Fruit fly (Drosophila melanogaster) whole organism, embryonic: ENCODE measurements around the gene CG10431.
A peak's percentile ranks its signal among the peaks of the same experiment; 100 is the strongest.

Source experiments
- Asciz ChIP-seq: fragments of 200-800 bp; sonication (Bioruptor generic); optimal IDR thresholded peaks from 2 replicates; lab custom pipeline; 2017; ENCODE audit warnings: missing biosample characterization, mild to moderate bottlenecking, missing genetic modification characterization, missing genetic modification reagents
- CG10209 ChIP-seq: fragments of 200-800 bp; sonication (Bioruptor generic); optimal IDR thresholded peaks from 3 replicates; lab custom pipeline; 2017; ENCODE audit warnings: missing biosample characterization, mild to moderate bottlenecking, missing genetic modification characterization, missing genetic modification reagents
- CG10979 ChIP-seq: fragments of 200-800 bp; sonication (Bioruptor generic); optimal IDR thresholded peaks from 2 replicates; lab custom pipeline; 2018; ENCODE audit warnings: missing biosample characterization, mild to moderate bottlenecking, missing genetic modification characterization, moderate library complexity
- CG11696 ChIP-seq: fragments of 200-800 bp; sonication (Bioruptor generic); IDR thresholded peaks from 2 replicates; pipeline ENCODE4 v1.3.6; 2022; ENCODE audit warnings: missing biosample characterization, missing genetic modification characterization
- CG13424 ChIP-seq: fragments of 200-800 bp; sonication (Bioruptor generic); optimal IDR thresholded peaks from 2 replicates; lab custom pipeline; 2019; ENCODE audit warnings: missing biosample characterization, mild to moderate bottlenecking, missing genetic modification characterization, moderate library complexity
- CG14710 ChIP-seq: fragments of 200-800 bp; sonication (Bioruptor generic); optimal IDR thresholded peaks from 3 replicates; lab custom pipeline; 2019; ENCODE audit warnings: missing biosample characterization, mild to moderate bottlenecking, missing genetic modification characterization, moderate library complexity
- CG14965 ChIP-seq: fragments of 200-800 bp; sonication (Bioruptor generic); optimal IDR thresholded peaks from 2 replicates; lab custom pipeline; 2016; ENCODE audit warnings: missing biosample characterization, missing genetic modification characterization, borderline replicate concordance
- CG15269 ChIP-seq: fragments of 200-800 bp; sonication (Bioruptor generic); optimal IDR thresholded peaks from 2 replicates; lab custom pipeline; 2018; ENCODE audit warnings: missing biosample characterization, mild to moderate bottlenecking, missing genetic modification characterization, moderate library complexity
- CG33557 ChIP-seq: fragments of 200-800 bp; sonication (Bioruptor generic); optimal IDR thresholded peaks from 2 replicates; lab custom pipeline; 2019; ENCODE audit warnings: missing biosample characterization, mild to moderate bottlenecking, missing genetic modification characterization, moderate library complexity
- CG4424 ChIP-seq: fragments of 200-800 bp; sonication (Bioruptor generic); optimal IDR thresholded peaks from 3 replicates; lab custom pipeline; 2016; ENCODE audit warnings: missing biosample characterization, missing genetic modification characterization
- CG6813 ChIP-seq: fragments of 200-800 bp; sonication (Bioruptor generic); optimal IDR thresholded peaks from 2 replicates; lab custom pipeline; 2017; ENCODE audit warnings: missing biosample characterization, missing genetic modification characterization, mild to moderate bottlenecking, moderate library complexity, missing genetic modification reagents
- CG7556 ChIP-seq: fragments of 200-800 bp; sonication (Bioruptor generic); optimal IDR thresholded peaks from 2 replicates; lab custom pipeline; 2017; ENCODE audit warnings: missing biosample characterization, mild to moderate bottlenecking, missing genetic modification characterization
- CG7987 ChIP-seq: fragments of 200-800 bp; sonication (Bioruptor generic); optimal IDR thresholded peaks from 2 replicates; lab custom pipeline; 2018; ENCODE audit warnings: missing biosample characterization, mild to moderate bottlenecking, missing genetic modification characterization, moderate library complexity
- CG9817 ChIP-seq: fragments of 200-800 bp; sonication (Bioruptor generic); optimal IDR thresholded peaks from 2 replicates; lab custom pipeline; 2018; ENCODE audit warnings: missing biosample characterization, mild to moderate bottlenecking, missing genetic modification characterization, moderate library complexity
- Drgx ChIP-seq: fragments of 200-800 bp; sonication (Bioruptor generic); IDR thresholded peaks from 2 replicates; pipeline ENCODE4 v1.3.6; 2022; ENCODE audit warnings: missing biosample characterization, missing genetic modification characterization
- Hr3 ChIP-seq: fragments of 200-800 bp; sonication (Bioruptor generic); optimal IDR thresholded peaks from 3 replicates; lab custom pipeline; 2016; ENCODE audit warnings: missing biosample characterization, missing genetic modification characterization
- Hr51 ChIP-seq, 2 experiments: fragments of 200-800 bp; sonication (Bioruptor generic); optimal IDR thresholded peaks; 2 replicates in 1 of 2; 3 replicates in 1 of 2; lab custom pipeline; 2016 to 2018; ENCODE audit warnings: missing biosample characterization in 2 of 2, missing genetic modification characterization in 2 of 2, mild to moderate bottlenecking in 1 of 2, moderate library complexity in 1 of 2
- Nf-YB ChIP-seq: fragments of 200-800 bp; sonication (Bioruptor generic); optimal IDR thresholded peaks from 3 replicates; lab custom pipeline; 2019; ENCODE audit warnings: missing biosample characterization, mild to moderate bottlenecking, missing genetic modification characterization, moderate library complexity
- Oli ChIP-seq: fragments of 200-800 bp; sonication (Bioruptor generic); optimal IDR thresholded peaks from 2 replicates; lab custom pipeline; 2018; ENCODE audit warnings: missing biosample characterization, mild to moderate bottlenecking, missing genetic modification characterization, moderate library complexity
- Scr ChIP-seq: fragments of 200-800 bp; sonication (Bioruptor generic); IDR thresholded peaks from 2 replicates; pipeline ENCODE4 v1.3.6; 2022; ENCODE audit warnings: missing biosample characterization, missing genetic modification characterization; ENCODE audit not compliant: partially characterized antibody
- Six4 ChIP-seq: fragments of 200-800 bp; sonication (Bioruptor generic); optimal IDR thresholded peaks from 2 replicates; lab custom pipeline; 2016; ENCODE audit warnings: missing biosample characterization, missing genetic modification characterization
- Spps ChIP-seq: fragments of 200-800 bp; sonication (Bioruptor generic); optimal IDR thresholded peaks from 2 replicates; lab custom pipeline; 2018; ENCODE audit warnings: missing biosample characterization, mild to moderate bottlenecking, missing genetic modification characterization
- Ssrp ChIP-seq: fragments of 200-800 bp; sonication (Bioruptor generic); optimal IDR thresholded peaks from 2 replicates; lab custom pipeline; 2018; ENCODE audit warnings: missing biosample characterization, mild to moderate bottlenecking, missing genetic modification characterization, moderate library complexity
- Taf1 ChIP-seq: fragments of 200-800 bp; sonication (Bioruptor generic); IDR thresholded peaks from 2 replicates; pipeline ENCODE4 v1.3.6; 2022; ENCODE audit warnings: missing biosample characterization, missing genetic modification characterization
- Vsx1 ChIP-seq: fragments of 200-800 bp; sonication (Bioruptor generic); optimal IDR thresholded peaks from 2 replicates; lab custom pipeline; 2017; ENCODE audit warnings: missing biosample characterization, mild to moderate bottlenecking, missing genetic modification characterization, missing genetic modification reagents
- Xrp1 ChIP-seq: fragments of 200-800 bp; sonication (Bioruptor generic); IDR thresholded peaks from 2 replicates; pipeline ENCODE4 v1.3.6; 2022; ENCODE audit warnings: missing biosample characterization, missing genetic modification characterization
- ara ChIP-seq: fragments of 200-800 bp; sonication (Bioruptor generic); IDR thresholded peaks from 2 replicates; pipeline ENCODE4 v1.3.6; 2022; ENCODE audit warnings: missing biosample characterization, missing genetic modification characterization
- bcd ChIP-seq: fragments of 200-800 bp; sonication (Bioruptor generic); optimal IDR thresholded peaks from 2 replicates; lab custom pipeline; 2017; ENCODE audit warnings: missing biosample characterization, mild to moderate bottlenecking, missing genetic modification characterization
- ci ChIP-seq: fragments of 200-800 bp; sonication (Bioruptor generic); IDR thresholded peaks from 3 replicates; pipeline ENCODE4 v1.3.6; 2022; ENCODE audit warnings: missing biosample characterization, missing genetic modification characterization
- inv ChIP-seq: fragments of 200-800 bp; sonication (Bioruptor generic); IDR thresholded peaks from 2 replicates; pipeline ENCODE4 v1.3.6; 2022; ENCODE audit warnings: missing biosample characterization, missing genetic modification characterization; ENCODE audit not compliant: partially characterized antibody
- lola ChIP-seq, 3 experiments: fragments of >200 bp in 2 of 3; fragments of 200-800 bp in 1 of 3; sonication (Bioruptor generic) in 1 of 3; optimal IDR thresholded peaks; 2 replicates each; lab custom pipeline; 2017 to 2019; ENCODE audit warnings: missing biosample characterization in 3 of 3, missing genetic modification characterization in 3 of 3, mild to moderate bottlenecking in 1 of 3, moderate library complexity in 1 of 3
- row ChIP-seq: fragments of 200-800 bp; sonication (Bioruptor generic); IDR thresholded peaks from 3 replicates; pipeline ENCODE4 v1.3.6; 2022; ENCODE audit warnings: missing biosample characterization, missing genetic modification characterization
- sens ChIP-seq: fragments of 200-800 bp; sonication (Bioruptor generic); peaks from one replicate; lab custom pipeline; 2016; ENCODE audit warnings: missing biosample characterization, missing genetic modification characterization
- sim ChIP-seq: fragments of 200-800 bp; sonication (Bioruptor generic); IDR thresholded peaks from 2 replicates; pipeline ENCODE4 v1.3.6; 2022; ENCODE audit warnings: missing biosample characterization, missing genetic modification characterization
- trh ChIP-seq: fragments of 200-800 bp; sonication (Bioruptor generic); optimal IDR thresholded peaks from 2 replicates; lab custom pipeline; 2016; ENCODE audit warnings: missing biosample characterization, missing genetic modification characterization
- vvl ChIP-seq: fragments of 200-800 bp; sonication (Bioruptor generic); IDR thresholded peaks from 2 replicates; pipeline ENCODE4 v1.3.6; 2022; ENCODE audit warnings: missing biosample characterization, missing genetic modification characterization
- zfh1 ChIP-seq: fragments of 200-800 bp; sonication (Bioruptor generic); IDR thresholded peaks from 3 replicates; pipeline ENCODE4 v1.3.6; 2022; ENCODE audit warnings: missing biosample characterization, missing genetic modification characterization

CG10431 gene

DNA sequence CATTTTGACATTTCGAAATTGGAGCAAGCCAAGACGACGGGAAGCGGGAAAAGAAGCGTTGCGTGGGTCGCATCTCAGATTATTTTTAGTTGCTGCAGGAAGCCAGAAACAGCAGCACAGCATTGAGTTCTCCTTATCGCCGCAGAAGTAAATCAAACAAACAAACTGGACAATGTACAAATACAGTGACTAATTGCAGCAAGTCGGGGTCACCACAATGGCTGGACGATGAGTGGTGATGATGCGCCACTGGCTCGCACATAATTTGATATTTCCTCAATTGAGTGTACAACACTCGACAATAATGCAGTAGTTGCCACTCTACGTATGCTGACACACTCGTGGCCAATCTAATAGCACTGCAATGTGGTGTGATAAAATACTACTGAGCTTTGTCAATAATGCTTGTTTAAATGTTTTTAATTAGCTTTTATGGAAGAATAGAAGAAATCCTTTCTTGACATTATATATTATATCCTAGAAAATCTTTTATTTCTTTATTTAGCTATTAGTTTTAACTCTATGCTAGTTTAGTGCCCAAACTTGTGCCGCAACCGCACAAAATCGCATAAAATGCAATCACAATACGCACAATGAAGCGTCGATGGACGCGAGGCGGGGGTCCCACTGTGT is 7.6 kb downstream of the CG10431 start (continued):
- peak; percentile 69; the same call in 1 of the 2 replicates for TF ChIP-seq ara (GFP tag; lab: Robert Waterston, UW)
- TF ChIP-seq Nf-YB (GFP tag; lab: Kevin White, UChicago), result peak; percentile 5
- TF ChIP-seq sim (GFP tag; lab: Robert Waterston, UW), result 0 out of 2 replicates have a peak, but pooled peaks have one; percentile 40
- TF ChIP-seq CG13424 (tag; lab: Kevin White, UChicago), result peak; percentile 32
- no peak for TF ChIP-seq CG6813 (GFP tag; lab: Kevin White, UChicago)
- TF ChIP-seq CG11696 (GFP tag; lab: Robert Waterston, UW), result peak; percentile 91
- TF ChIP-seq Drgx (GFP tag; lab: Robert Waterston, UW), result peak; percentile 85
- no peak for TF ChIP-seq Six4
- peak in 1 of 2 experiments; percentile 58 for TF ChIP-seq Hr51 (GFP tag; optimal IDR thresholded peaks at IDR 0.05; lab: Kevin White, UChicago)
- no peak for TF ChIP-seq CG14965
- TF ChIP-seq Vsx1 (GFP tag; lab: Kevin White, UChicago), result peak; percentile 36
- TF ChIP-seq CG10979, result peak; percentile 64
- peak; percentile 55 for TF ChIP-seq Xrp1 (GFP tag; lab: Robert Waterston, UW)
- peak; percentile 22; the same call in 1 of the 3 replicates for TF ChIP-seq ci (GFP tag; lab: Robert Waterston, UW)
- peak; percentile 0 for TF ChIP-seq CG33557
- TF ChIP-seq CG7556 (GFP tag; lab: Kevin White, UChicago), result peak; percentile 19
- TF ChIP-seq sens (GFP tag; lab: Kevin White, UChicago), result peak; percentile 83
- TF ChIP-seq CG15269 (tag; lab: Kevin White, UChicago), result peak; percentile 28
- TF ChIP-seq lola (GFP tag; optimal IDR thresholded peaks at IDR 0.05; lab: Kevin White, UChicago), result peak in 1 of 3 experiments; percentile 40
- TF ChIP-seq Oli (tag; lab: Kevin White, UChicago), result peak; percentile 39
- no peak for TF ChIP-seq trh
- TF ChIP-seq bcd, result peak; percentile 7
- peak; percentile 60; the same call in 1 of the 2 replicates for TF ChIP-seq vvl (GFP tag; lab: Robert Waterston, UW)
- TF ChIP-seq Scr (GFP tag; lab: Robert Waterston, UW), result no peak
- peak; percentile 22 for TF ChIP-seq CG14710 (tag; lab: Kevin White, UChicago)
- TF ChIP-seq CG10209 (GFP tag; lab: Kevin White, UChicago), result peak; percentile 27
- no peak for TF ChIP-seq CG9817 (tag; lab: Kevin White, UChicago)
- TF ChIP-seq CG7987 (GFP tag; lab: Kevin White, UChicago), result no peak
- TF ChIP-seq CG4424 (GFP tag; lab: Kevin White, UChicago), result peak; percentile 18
- TF ChIP-seq row, result peak; percentile 52
- TF ChIP-seq Spps (tag; lab: Kevin White, UChicago), result peak; percentile 24
- peak; percentile 31 for TF ChIP-seq Ssrp
- peak; percentile 64; the same call in 2 of the 3 replicates for TF ChIP-seq zfh1 (GFP tag; lab: Robert Waterston, UW)
- peak; percentile 24 for TF ChIP-seq Asciz (GFP tag; lab: Kevin White, UChicago)
- TF ChIP-seq inv (GFP tag; lab: Robert Waterston, UW), result no peak
- TF ChIP-seq Hr3 (GFP tag; lab: Kevin White, UChicago), result peak; percentile 11
- no peak for TF ChIP-seq Taf1 (GFP tag; lab: Robert Waterston, UW)
